Worm (Caenorhabditis elegans) whole organism, midembryonic: ENCODE measurements around the gene ZC374.2.
A peak's percentile ranks its signal among the peaks of the same experiment; 100 is the strongest.

Source experiments
- T22C8.4 ChIP-seq: fragments of 200-800 bp; sonication (Bioruptor generic); IDR thresholded peaks from 2 replicates; pipeline ENCODE4 v1.3.6; 2022; ENCODE audit warnings: missing genetic modification characterization, missing compliant biosample characterization
- cog-1 ChIP-seq: sonication (generic microtip); optimal IDR thresholded peaks from 2 replicates; lab custom pipeline; 2016; ENCODE audit warnings: missing genetic modification characterization, missing compliant biosample characterization
- flt-1 ChIP-seq: fragments of 200-800 bp; sonication (Bioruptor generic); IDR thresholded peaks from 2 replicates; pipeline ENCODE4 v1.3.6; 2022; ENCODE audit warnings: missing genetic modification characterization, missing compliant biosample characterization
- klf-2 ChIP-seq: fragments of 200-800 bp; sonication (Bioruptor generic); conservative IDR thresholded peaks from 2 replicates; pipeline ENCODE4 v1.3.6; 2022; ENCODE audit warnings: missing genetic modification reagents, missing genetic modification characterization, missing compliant biosample characterization
- med-1 ChIP-seq: sonication (generic microtip); optimal IDR thresholded peaks from 2 replicates; lab custom pipeline; 2017; ENCODE audit warnings: missing genetic modification characterization, mild to moderate bottlenecking, missing compliant biosample characterization, antibody characterized with exemption, missing genetic modification reagents; ENCODE audit not compliant: insufficient read depth
- ref-1 ChIP-seq: fragments of 200-800 bp; sonication (Bioruptor generic); conservative IDR thresholded peaks from 2 replicates; pipeline ENCODE4 v1.3.6; 2022; ENCODE audit warnings: missing genetic modification reagents, missing genetic modification characterization, missing compliant biosample characterization
- tab-1 ChIP-seq: fragments of 200-800 bp; sonication (Bioruptor generic); IDR thresholded peaks from 2 replicates; pipeline ENCODE4 v1.3.6; 2022; ENCODE audit warnings: missing genetic modification characterization, missing compliant biosample characterization
- ztf-23 ChIP-seq: fragments of 200-800 bp; sonication (Bioruptor generic); IDR thresholded peaks from 2 replicates; pipeline ENCODE4 v1.3.6; 2022; ENCODE audit warnings: missing genetic modification reagents, missing genetic modification characterization, missing compliant biosample characterization
- ztf-29 ChIP-seq: fragments of 200-800 bp; sonication (Bioruptor generic); IDR thresholded peaks from 2 replicates; pipeline ENCODE4 v1.3.6; 2022; ENCODE audit warnings: missing genetic modification reagents, missing genetic modification characterization, missing compliant biosample characterization

ZC374.2 gene

ce11 chrX:10078637-10079036 is 31.4 kb upstream of the ZC374.2 start:
- TF ChIP-seq cog-1 (tag; lab: Kevin White, UChicago) (no peak), med-1 (GFP tag; lab: Kevin White, UChicago) (no peak), ztf-23 (GFP tag; lab: Robert Waterston, UW) (no peak)

- TF ChIP-seq flt-1 (GFP tag; lab: Robert Waterston, UW), result no peak
- TF ChIP-seq ztf-23 (GFP tag; lab: Robert Waterston, UW), result peak; percentile 38; the same call in 1 of the 2 replicates
Measured at ce11 chrX:10078089-10078488, 30.9 kb upstream of the ZC374.2 start.

ce11 chrX:10077297-10077696 is 30.1 kb upstream of the ZC374.2 start, which contains the start of gene col-176:
col-176 (plus strand) TSS chrX:10077597.
- TF ChIP-seq ref-1 (GFP tag; lab: Robert Waterston, UW), result no peak
- no peak for TF ChIP-seq flt-1 (GFP tag; lab: Robert Waterston, UW)
- no peak for TF ChIP-seq ztf-29
- TF ChIP-seq tab-1 (GFP tag; lab: Robert Waterston, UW), result no peak
- no peak for TF ChIP-seq T22C8.4 (GFP tag; lab: Robert Waterston, UW)
- TF ChIP-seq med-1 (GFP tag; lab: Kevin White, UChicago), result no peak
- TF ChIP-seq klf-2, result no peak
- no peak for TF ChIP-seq cog-1 (tag; lab: Kevin White, UChicago)
- no peak for TF ChIP-seq ztf-23 (GFP tag; lab: Robert Waterston, UW)

ce11 chrX:10076334-10076733 is 29.1 kb upstream of the ZC374.2 start:
- TF ChIP-seq ztf-23 (GFP tag; lab: Robert Waterston, UW) (no peak), tab-1 (GFP tag; lab: Robert Waterston, UW) (no peak), T22C8.4 (GFP tag; lab: Robert Waterston, UW) (no peak), ref-1 (GFP tag; lab: Robert Waterston, UW) (no peak), flt-1 (GFP tag; lab: Robert Waterston, UW) (no peak), klf-2 (no peak), cog-1 (tag; lab: Kevin White, UChicago) (no peak), ztf-29 (no peak), med-1 (GFP tag; lab: Kevin White, UChicago) (no peak)

- TF ChIP-seq klf-2 (no peak), flt-1 (GFP tag; lab: Robert Waterston, UW) (no peak), T22C8.4 (GFP tag; lab: Robert Waterston, UW) (no peak), med-1 (GFP tag; lab: Kevin White, UChicago) (no peak), cog-1 (tag; lab: Kevin White, UChicago) (no peak), ztf-23 (GFP tag; lab: Robert Waterston, UW) (no peak), tab-1 (GFP tag; lab: Robert Waterston, UW) (no peak), ztf-29 (no peak), ref-1 (GFP tag; lab: Robert Waterston, UW) (no peak)
Measured at ce11 chrX:10074988-10075387, 27.8 kb upstream of the ZC374.2 start, which contains the start of gene dao-4. dao-4 (plus strand) TSS chrX:10075288.

- TF ChIP-seq ref-1 (GFP tag; lab: Robert Waterston, UW), result no peak
- no peak for TF ChIP-seq med-1 (GFP tag; lab: Kevin White, UChicago)
- TF ChIP-seq ztf-23 (GFP tag; lab: Robert Waterston, UW), result no peak
- TF ChIP-seq klf-2, result no peak
- no peak for TF ChIP-seq ztf-29
- no peak for TF ChIP-seq tab-1 (GFP tag; lab: Robert Waterston, UW)
- TF ChIP-seq flt-1 (GFP tag; lab: Robert Waterston, UW), result no peak
- no peak for TF ChIP-seq cog-1 (tag; lab: Kevin White, UChicago)
Measured at ce11 chrX:10074233-10074632, 27.0 kb upstream of the ZC374.2 start, which contains the start of gene ZC373.5. ZC373.5 (minus strand) TSS chrX:10074391.

ce11 chrX:10069692-10070091 is 22.5 kb upstream of the ZC374.2 start, which contains the start of gene mlck-1:
mlck-1 (minus strand) TSS chrX:10069792.
- TF ChIP-seq T22C8.4 (GFP tag; lab: Robert Waterston, UW) (no peak), cog-1 (tag; lab: Kevin White, UChicago) (no peak), med-1 (GFP tag; lab: Kevin White, UChicago) (no peak), ztf-29 (no peak), ref-1 (GFP tag; lab: Robert Waterston, UW) (no peak), tab-1 (GFP tag; lab: Robert Waterston, UW) (no peak), ztf-23 (GFP tag; lab: Robert Waterston, UW) (no peak), flt-1 (GFP tag; lab: Robert Waterston, UW) (no peak), klf-2 (no peak)

- TF ChIP-seq flt-1 (GFP tag; lab: Robert Waterston, UW) (no peak), klf-2 (no peak), ref-1 (GFP tag; lab: Robert Waterston, UW) (no peak), ztf-29 (no peak), T22C8.4 (GFP tag; lab: Robert Waterston, UW) (no peak), tab-1 (GFP tag; lab: Robert Waterston, UW) (no peak), cog-1 (tag; lab: Kevin White, UChicago) (no peak), ztf-23 (GFP tag; lab: Robert Waterston, UW) (no peak), med-1 (GFP tag; lab: Kevin White, UChicago) (no peak)
Measured at ce11 chrX:10068468-10068867, 21.2 kb upstream of the ZC374.2 start.

ce11 chrX:10060475-10061011 is 13.3 kb upstream of the ZC374.2 start, which contains the start of gene ZC373.3:
ZC373.3 (plus strand) TSS chrX:10060525.
- TF ChIP-seq tab-1 (GFP tag; lab: Robert Waterston, UW), result no peak
- TF ChIP-seq cog-1 (tag; lab: Kevin White, UChicago), result no peak

ce11 chrX:10058332-10058731 is 11.1 kb upstream of the ZC374.2 start, which contains the start of gene ZC373.2:
ZC373.2 (minus strand) TSS chrX:10058432.
- TF ChIP-seq cog-1 (tag; lab: Kevin White, UChicago), result no peak
- no peak for TF ChIP-seq ztf-23 (GFP tag; lab: Robert Waterston, UW)
- no peak for TF ChIP-seq flt-1 (GFP tag; lab: Robert Waterston, UW)
- TF ChIP-seq ref-1 (GFP tag; lab: Robert Waterston, UW), result no peak
- no peak for TF ChIP-seq T22C8.4 (GFP tag; lab: Robert Waterston, UW)
